Worm (Caenorhabditis elegans): Measurements from ENCODE around the gene vhp-1.

The vhp-1 gene

ce11 chrII:5326024-5326627 is 3.0 kb downstream of the vhp-1 start (continued):
- TF ChIP-seq ceh-32 (tag; optimal IDR thresholded peaks at IDR 0.05; ENCODE audit: poor library complexity) (no peak), lir-3 (tag; optimal IDR thresholded peaks at IDR 0.05) (no peak), nhr-77 (tag; optimal IDR thresholded peaks at IDR 0.05) (peak; percentile 40), set-16 (GFP tag; IDR thresholded peaks at IDR 0.05) (no peak), hif-1 (tag; optimal IDR thresholded peaks at IDR 0.05) (peak in 1 of 2 experiments; percentile 48), php-3 (GFP tag; IDR thresholded peaks at IDR 0.05) (no peak), aha-1 (tag) (peak; percentile 58), nhr-28 (tag; optimal IDR thresholded peaks at IDR 0.05) (peak; percentile 86), zag-1 (tag; optimal IDR thresholded peaks at IDR 0.05) (no peak), mdl-1 (tag; optimal IDR thresholded peaks at IDR 0.05) (peak in 1 of 2 experiments; percentile 69), jun-1 (tag; optimal IDR thresholded peaks at IDR 0.05) (no peak), lin-38 (GFP tag; IDR thresholded peaks at IDR 0.05) (0 out of 2 replicates have a peak, but pooled peaks have one; percentile 20), madf-5 (GFP tag; IDR thresholded peaks at IDR 0.05) (no peak), arid-1 (GFP tag; conservative IDR thresholded peaks at IDR 0.05) (0 out of 2 replicates have a peak, but pooled peaks have one; percentile 20), mxl-2 (GFP tag; conservative IDR thresholded peaks at IDR 0.05) (no peak), ceh-28 (tag; optimal IDR thresholded peaks at IDR 0.05) (no peak), nhr-111 (GFP tag; optimal IDR thresholded peaks at IDR 0.05) (no peak), nhr-11 (tag; optimal IDR thresholded peaks at IDR 0.05) (peak; percentile 58), egl-43 (GFP tag; IDR thresholded peaks at IDR 0.05) (0 out of 2 replicates have a peak, but pooled peaks have one; percentile 32), ctbp-1 (GFP tag; IDR thresholded peaks at IDR 0.05) (peak; percentile 58; the same call in 1 of the 2 replicates), ceh-44 (GFP tag; IDR thresholded peaks at IDR 0.05) (no peak; the same call in 1 of the 2 replicates), snpc-1.2 (GFP tag; IDR thresholded peaks at IDR 0.05) (no peak), T20F7.1 (GFP tag; optimal IDR thresholded peaks at IDR 0.05) (no peak), T26A8.4 (GFP tag; IDR thresholded peaks at IDR 0.05) (no peak), dmd-9 (GFP tag; IDR thresholded peaks at IDR 0.05) (no peak), Y75B8A.6 (GFP tag; IDR thresholded peaks at IDR 0.05) (no peak), rbr-2 (tag; optimal IDR thresholded peaks at IDR 0.05) (peak; percentile 70), zfp-3 (GFP tag; conservative IDR thresholded peaks at IDR 0.05) (no peak), Y105C5A.15 (GFP tag; IDR thresholded peaks at IDR 0.05) (no peak), daf-12 (tag; optimal IDR thresholded peaks at IDR 0.05) (no peak), nhr-10 (tag; optimal IDR thresholded peaks at IDR 0.05) (no peak), saeg-2 (GFP tag; IDR thresholded peaks at IDR 0.05) (no peak), lin-1 (GFP tag; IDR thresholded peaks at IDR 0.05) (no peak), spr-3 (GFP tag; optimal IDR thresholded peaks at IDR 0.05) (no peak), ztf-7 (tag; optimal IDR thresholded peaks at IDR 0.05) (peak; percentile 39), lsy-2 (tag; optimal IDR thresholded peaks at IDR 0.05) (peak; percentile 40 to 71), tra-1 (GFP tag; IDR thresholded peaks at IDR 0.05) (peak; percentile 17; the same call in 1 of the 2 replicates), mdt-29 (GFP tag; IDR thresholded peaks at IDR 0.05) (no peak), lim-7 (GFP tag; IDR thresholded peaks at IDR 0.05) (no peak), unc-39 (tag; optimal IDR thresholded peaks at IDR 0.05) (no peak), nhr-76 (tag; optimal IDR thresholded peaks at IDR 0.05) (no peak), F26F4.8 (GFP tag; conservative IDR thresholded peaks at IDR 0.05) (no peak), fkh-10 (GFP tag; optimal IDR thresholded peaks at IDR 0.05) (peak; percentile 83), tag-97 (GFP tag; IDR thresholded peaks at IDR 0.05) (no peak), ztf-11 (tag; optimal IDR thresholded peaks at IDR 0.05) (no peak), zfp-2 (tag; optimal IDR thresholded peaks at IDR 0.05) (no peak), F49E8.2 (tag; optimal IDR thresholded peaks at IDR 0.05; ENCODE audit: borderline replicate concordance) (no peak), zip-11 (GFP tag; IDR thresholded peaks at IDR 0.05) (no peak), nhr-25 (tag; optimal IDR thresholded peaks at IDR 0.05; ENCODE audit: borderline replicate concordance, insufficient read depth) (no peak), nhr-42 (GFP tag; IDR thresholded peaks at IDR 0.05) (no peak)
